Fruit fly (Drosophila melanogaster) whole organism, adult: Measurements from ENCODE around the gene CG17344.

ENCODE experiments used
- CG11617 ChIP-seq: fragments of 200-800 bp; sonication (Bioruptor generic); optimal IDR thresholded peaks from 2 replicates; lab custom pipeline; 2017; ENCODE audit warnings: mild to moderate bottlenecking, missing biosample characterization, missing genetic modification reagents, missing genetic modification characterization
- CG12768 ChIP-seq: fragments of 200-800 bp; sonication (Bioruptor generic); optimal IDR thresholded peaks from 2 replicates; lab custom pipeline; 2017; ENCODE audit warnings: missing biosample characterization, missing genetic modification characterization, mild to moderate bottlenecking, moderate library complexity, missing genetic modification reagents
- CG14711 ChIP-seq: fragments of 200-800 bp; sonication (Bioruptor generic); optimal IDR thresholded peaks from 2 replicates; lab custom pipeline; 2018; ENCODE audit warnings: missing biosample characterization, mild to moderate bottlenecking, missing genetic modification characterization, moderate library complexity
- CG1620 ChIP-seq: fragments of 200-800 bp; sonication (Bioruptor generic); optimal IDR thresholded peaks from 2 replicates; lab custom pipeline; 2016; ENCODE audit warnings: missing biosample characterization, missing genetic modification characterization
- CG33017 ChIP-seq: fragments of 200-800 bp; sonication (Bioruptor generic); optimal IDR thresholded peaks from 2 replicates; lab custom pipeline; 2018; ENCODE audit warnings: missing biosample characterization, mild to moderate bottlenecking, missing genetic modification characterization, moderate library complexity
- CG5204 ChIP-seq: fragments of 200-800 bp; sonication (Bioruptor generic); optimal IDR thresholded peaks from 2 replicates; lab custom pipeline; 2016; ENCODE audit warnings: missing biosample characterization, missing genetic modification characterization
- CG7045 ChIP-seq: fragments of 200-800 bp; sonication (Bioruptor generic); optimal IDR thresholded peaks from 2 replicates; lab custom pipeline; 2017; ENCODE audit warnings: missing biosample characterization, mild to moderate bottlenecking, missing genetic modification characterization
- CG7101 ChIP-seq: fragments of 200-800 bp; sonication (Bioruptor generic); optimal IDR thresholded peaks from 2 replicates; lab custom pipeline; 2018; ENCODE audit warnings: missing biosample characterization, mild to moderate bottlenecking, missing genetic modification characterization, moderate library complexity
- Clk ChIP-seq: fragments of 200-800 bp; sonication (Bioruptor generic); optimal IDR thresholded peaks from 2 replicates; lab custom pipeline; 2017; ENCODE audit warnings: missing biosample characterization, missing genetic modification characterization
- Crg-1 ChIP-seq: fragments of 200-800 bp; sonication (Bioruptor generic); optimal IDR thresholded peaks from 2 replicates; lab custom pipeline; 2016; ENCODE audit warnings: missing biosample characterization, missing genetic modification characterization
- Hr96 ChIP-seq: fragments of 200-800 bp; sonication (Bioruptor generic); optimal IDR thresholded peaks from 2 replicates; lab custom pipeline; 2016; ENCODE audit warnings: missing biosample characterization, missing genetic modification characterization
- Mnt ChIP-seq: fragments of 200-800 bp; sonication (Bioruptor generic); optimal IDR thresholded peaks from 2 replicates; lab custom pipeline; 2016; ENCODE audit warnings: missing biosample characterization, mild to moderate bottlenecking, missing genetic modification characterization
- bab1 ChIP-seq: fragments of 200-800 bp; sonication (Bioruptor generic); optimal IDR thresholded peaks from 3 replicates; lab custom pipeline; 2019; ENCODE audit warnings: missing biosample characterization, mild to moderate bottlenecking, missing genetic modification characterization, moderate library complexity
- cic ChIP-seq: fragments of 200-800 bp; sonication (Bioruptor generic); optimal IDR thresholded peaks from 2 replicates; lab custom pipeline; 2017; ENCODE audit warnings: missing biosample characterization, mild to moderate bottlenecking, missing genetic modification characterization, moderate library complexity
- cnc ChIP-seq, 2 experiments: fragments of >200 bp; optimal IDR thresholded peaks; 2 replicates each; lab custom pipeline; 2017
- kay ChIP-seq: fragments of 200-800 bp; sonication (Bioruptor generic); peaks from one replicate; lab custom pipeline; 2016; ENCODE audit warnings: missing biosample characterization, missing genetic modification characterization, borderline replicate concordance
- ovo ChIP-seq: fragments of 200-800 bp; sonication (Bioruptor generic); optimal IDR thresholded peaks from 2 replicates; lab custom pipeline; 2016; ENCODE audit warnings: missing biosample characterization, missing genetic modification characterization
- pad ChIP-seq: fragments of 200-800 bp; sonication (Bioruptor generic); optimal IDR thresholded peaks from 3 replicates; lab custom pipeline; 2017; ENCODE audit warnings: missing biosample characterization, missing genetic modification characterization, mild to moderate bottlenecking, moderate library complexity, missing genetic modification reagents
- tj ChIP-seq: fragments of 200-800 bp; sonication (Bioruptor generic); optimal IDR thresholded peaks from 3 replicates; lab custom pipeline; 2017; ENCODE audit warnings: missing biosample characterization, mild to moderate bottlenecking, missing genetic modification characterization, moderate library complexity
- toe ChIP-seq: fragments of 200-800 bp; sonication (Bioruptor generic); optimal IDR thresholded peaks from 2 replicates; lab custom pipeline; 2016; ENCODE audit warnings: missing biosample characterization, missing genetic modification characterization

The CG17344 gene

DNA sequence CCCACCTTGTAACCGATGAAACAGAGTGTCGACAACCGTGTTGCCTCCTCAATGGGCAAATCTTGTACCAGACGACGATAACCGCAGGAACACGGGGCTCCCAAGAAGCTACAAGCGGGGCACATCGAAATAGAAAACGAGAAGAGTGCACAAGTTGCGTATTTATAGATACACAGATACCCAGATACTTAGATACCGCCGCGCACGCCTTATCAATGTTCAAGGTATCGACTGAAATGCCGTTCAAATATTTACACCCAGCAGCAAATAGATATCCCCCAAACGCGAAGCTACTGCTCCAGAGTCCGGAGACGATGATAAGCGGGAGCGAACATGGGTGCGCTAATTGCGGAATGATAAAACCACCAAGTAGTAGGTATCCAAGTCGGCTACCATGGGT, 3.2 kb upstream of the CG17344 start:
- TF ChIP-seq cic (GFP tag; lab: Kevin White, UChicago) (peak; percentile 58), CG14711 (no peak)

DNA sequence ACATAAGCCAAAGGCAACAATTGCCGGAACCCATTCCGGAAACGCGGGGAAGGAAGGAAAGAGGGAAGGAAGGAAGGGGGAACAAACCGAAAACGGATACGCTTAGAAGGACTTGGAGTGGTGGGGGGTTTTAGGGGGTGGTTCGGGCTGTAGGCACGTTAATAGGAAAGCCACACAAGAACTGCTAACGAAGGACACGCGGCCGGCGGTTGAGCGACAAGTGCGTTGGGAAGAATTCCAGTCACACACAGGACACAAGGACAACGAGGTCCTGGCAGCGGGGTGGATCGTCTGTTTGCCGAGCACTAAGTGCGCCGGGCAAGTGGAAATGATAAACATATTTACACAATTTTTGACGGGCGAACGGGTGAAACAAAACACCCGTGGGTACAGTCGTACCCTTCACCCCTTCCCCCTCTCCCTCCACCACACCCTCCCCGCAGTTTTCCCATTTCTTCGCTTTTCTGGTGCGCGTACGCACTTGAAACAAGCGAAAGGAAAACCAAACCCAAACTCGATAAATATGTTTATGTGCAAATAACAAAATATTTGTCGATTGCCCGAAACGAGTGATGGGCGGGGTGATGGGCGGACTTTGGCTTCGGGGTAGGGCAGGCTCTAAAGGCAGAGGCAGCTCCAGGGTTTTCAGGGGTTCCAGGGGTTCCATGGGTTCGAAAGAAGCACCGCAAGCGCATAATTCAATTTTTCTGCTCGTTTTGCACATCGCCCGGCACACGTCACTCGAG, 1.5 kb downstream of the CG17344 start:
- no peak for TF ChIP-seq cic (GFP tag; lab: Kevin White, UChicago)
- no peak for TF ChIP-seq cnc (optimal IDR thresholded peaks at IDR 0.05; lab: Kevin White, UChicago)
- no peak for TF ChIP-seq CG14711
- TF ChIP-seq CG5204 (GFP tag; lab: Kevin White, UChicago): no peak
- no peak for TF ChIP-seq Mnt (GFP tag; lab: Kevin White, UChicago)
- no peak for TF ChIP-seq pad (GFP tag; lab: Kevin White, UChicago)
- no peak for TF ChIP-seq CG7101 (tag; lab: Kevin White, UChicago)
- no peak for TF ChIP-seq CG33017 (tag; lab: Kevin White, UChicago)
- TF ChIP-seq tj: no peak
- no peak for TF ChIP-seq Clk (GFP tag; lab: Kevin White, UChicago)
- no peak for TF ChIP-seq Crg-1
- TF ChIP-seq CG7045 (GFP tag; lab: Kevin White, UChicago): no peak
- no peak for TF ChIP-seq bab1 (GFP tag; lab: Kevin White, UChicago)
- TF ChIP-seq CG12768 (GFP tag; lab: Kevin White, UChicago): no peak
- TF ChIP-seq CG11617: no peak
- TF ChIP-seq CG1620 (GFP tag; lab: Kevin White, UChicago): no peak
- no peak for TF ChIP-seq kay (GFP tag; lab: Kevin White, UChicago)
- no peak for TF ChIP-seq Hr96 (GFP tag; lab: Kevin White, UChicago)
- no peak for TF ChIP-seq toe (GFP tag; lab: Kevin White, UChicago)
- no peak for TF ChIP-seq ovo (GFP tag; lab: Kevin White, UChicago)

DNA sequence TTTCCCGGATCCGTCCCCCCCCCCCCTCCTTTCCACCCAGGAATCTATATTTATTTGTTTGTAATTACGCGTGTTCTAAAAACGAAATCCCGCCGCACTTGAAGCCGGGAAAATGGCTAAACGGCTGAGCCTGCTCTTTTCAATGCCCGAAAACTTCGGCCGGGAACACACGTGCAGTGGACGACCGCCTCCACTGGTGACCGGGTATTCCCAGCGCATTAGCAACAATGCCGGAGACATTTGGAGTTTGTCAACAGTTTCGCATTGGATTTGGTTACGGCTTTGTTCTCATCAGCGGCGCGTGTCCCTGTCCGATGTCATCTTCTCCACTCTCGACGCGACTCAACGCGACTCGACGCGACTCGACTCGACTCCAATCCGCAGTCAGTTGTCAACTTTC, 2.5 kb downstream of the CG17344 start:
- no peak for TF ChIP-seq CG1620 (GFP tag; lab: Kevin White, UChicago)
- no peak for TF ChIP-seq CG14711
- TF ChIP-seq Hr96 (GFP tag; lab: Kevin White, UChicago): no peak
- TF ChIP-seq bab1 (GFP tag; lab: Kevin White, UChicago): no peak
- no peak for TF ChIP-seq kay (GFP tag; lab: Kevin White, UChicago)

DNA sequence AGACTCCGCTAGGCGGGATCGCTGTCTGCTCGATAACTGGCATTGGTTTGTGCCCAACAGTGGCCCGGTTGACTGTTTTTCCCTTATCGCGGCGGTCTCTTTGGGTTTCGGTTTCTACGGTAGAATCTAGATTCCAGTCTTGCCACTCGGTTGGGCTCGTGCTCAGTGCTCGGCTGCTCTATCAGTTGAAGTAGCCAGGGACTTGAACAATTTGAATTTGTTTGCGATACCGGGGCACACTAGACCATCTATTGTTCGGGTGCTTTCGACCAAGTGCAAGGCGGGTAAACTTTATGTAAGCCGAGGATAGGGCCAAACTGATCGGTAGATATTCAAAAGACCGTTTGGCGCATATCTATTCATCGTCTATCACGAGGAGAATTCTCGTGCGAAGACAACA, 4.4 kb downstream of the CG17344 start:
- TF ChIP-seq cic (GFP tag; lab: Kevin White, UChicago): no peak
- TF ChIP-seq pad (GFP tag; lab: Kevin White, UChicago): no peak
- TF ChIP-seq CG1620 (GFP tag; lab: Kevin White, UChicago): no peak
- TF ChIP-seq Crg-1: no peak
- no peak for TF ChIP-seq cnc (optimal IDR thresholded peaks at IDR 0.05; lab: Kevin White, UChicago)
- TF ChIP-seq CG7101 (tag; lab: Kevin White, UChicago): no peak
- TF ChIP-seq CG5204 (GFP tag; lab: Kevin White, UChicago): no peak
- TF ChIP-seq Hr96 (GFP tag; lab: Kevin White, UChicago): no peak
- TF ChIP-seq Clk (GFP tag; lab: Kevin White, UChicago): no peak
- TF ChIP-seq CG33017 (tag; lab: Kevin White, UChicago): no peak
- TF ChIP-seq bab1 (GFP tag; lab: Kevin White, UChicago): no peak
- no peak for TF ChIP-seq CG11617
- no peak for TF ChIP-seq ovo (GFP tag; lab: Kevin White, UChicago)
- no peak for TF ChIP-seq CG14711
- no peak for TF ChIP-seq toe (GFP tag; lab: Kevin White, UChicago)
- TF ChIP-seq CG7045 (GFP tag; lab: Kevin White, UChicago): no peak
- no peak for TF ChIP-seq CG12768 (GFP tag; lab: Kevin White, UChicago)
- no peak for TF ChIP-seq kay (GFP tag; lab: Kevin White, UChicago)
- no peak for TF ChIP-seq tj
- no peak for TF ChIP-seq Mnt (GFP tag; lab: Kevin White, UChicago)

DNA sequence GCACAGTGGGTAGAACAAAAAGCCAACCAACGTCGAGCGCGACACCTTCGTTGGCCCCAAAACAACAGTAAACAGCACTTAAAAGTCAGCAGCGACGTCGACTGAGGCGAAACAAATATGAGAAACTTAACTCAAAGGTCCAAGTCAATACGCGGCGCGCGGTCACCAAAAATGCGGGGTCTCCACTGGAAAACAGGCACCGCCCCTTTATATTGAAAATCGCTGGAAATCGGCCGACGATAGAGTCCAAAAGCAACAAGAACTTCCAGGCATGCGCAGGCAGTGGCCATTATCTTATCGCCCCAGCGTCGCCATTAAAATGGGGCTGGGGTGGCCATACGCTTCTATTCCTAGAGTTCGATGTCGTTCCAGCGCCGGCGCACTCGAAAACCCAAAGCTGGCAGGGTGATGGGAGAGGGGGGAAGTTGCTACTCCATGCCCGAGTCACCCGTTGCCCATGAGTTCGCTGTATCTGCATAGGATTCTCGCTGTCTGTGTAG, 6.6 kb downstream of the CG17344 start, which contains the start of gene Lim3:
Gene Lim3 (minus strand): TSS at position 51 of the 500 bp plus-strand sequence.
- TF ChIP-seq pad (GFP tag; lab: Kevin White, UChicago): peak; percentile 46
- TF ChIP-seq CG33017 (tag; lab: Kevin White, UChicago): no peak

DNA sequence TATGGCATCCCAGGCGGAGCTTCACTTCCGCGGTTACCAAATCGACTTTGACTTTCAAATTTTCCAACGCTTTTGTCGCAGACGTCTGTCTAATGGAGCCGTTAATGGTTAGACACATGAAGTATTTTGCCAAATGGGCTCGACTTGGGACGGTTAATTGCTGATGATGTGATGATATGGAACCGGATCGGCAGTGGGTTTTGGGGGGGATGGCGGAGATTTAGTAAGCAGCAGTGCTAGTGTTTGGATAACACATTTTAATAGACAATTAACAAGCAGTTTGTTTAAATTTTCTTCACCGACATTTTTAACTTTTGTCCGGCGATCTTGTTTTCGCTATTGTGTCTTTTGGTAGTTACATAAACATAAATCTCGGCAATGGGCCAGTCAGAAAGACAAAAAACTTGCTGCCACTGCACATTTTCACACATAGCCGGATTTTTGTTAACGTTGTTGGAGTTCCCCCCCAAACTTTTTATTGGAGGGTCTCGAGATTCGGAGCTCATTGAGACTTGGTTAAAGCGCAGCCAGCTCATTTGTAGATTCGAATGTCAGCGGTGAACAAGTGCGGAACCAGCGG, 7.9 kb downstream of the CG17344 start, which contains the start of gene amd:
Gene amd (plus strand): TSS at position 530 of the 580 bp plus-strand sequence.
- no peak for TF ChIP-seq tj
- TF ChIP-seq CG5204 (GFP tag; lab: Kevin White, UChicago): no peak
- no peak for TF ChIP-seq CG14711
- TF ChIP-seq toe (GFP tag; lab: Kevin White, UChicago): no peak
- no peak for TF ChIP-seq Mnt (GFP tag; lab: Kevin White, UChicago)
- TF ChIP-seq Clk (GFP tag; lab: Kevin White, UChicago): no peak
